Worm (Caenorhabditis elegans): ENCODE measurements around the gene F55G7.5.

The F55G7.5 gene

ce11 chrX:11934933-11935332, 3.8 kb downstream of the F55G7.5 start (continued):
- TF ChIP-seq vab-7 (GFP tag; IDR thresholded peaks at IDR 0.05), result peak; percentile 89
- TF ChIP-seq F37D6.2 (tag; optimal IDR thresholded peaks at IDR 0.05), result peak; percentile 82
- TF ChIP-seq ztf-7 (tag; optimal IDR thresholded peaks at IDR 0.05), result peak; percentile 31
- no peak for TF ChIP-seq nhr-111 (GFP tag; optimal IDR thresholded peaks at IDR 0.05)
- no peak for TF ChIP-seq mdl-1 (tag; optimal IDR thresholded peaks at IDR 0.05)
- peak; percentile 63; the same call in 1 of the 2 replicates for TF ChIP-seq Y48G9A.11 (GFP tag; IDR thresholded peaks at IDR 0.05)
- TF ChIP-seq lin-15B (tag; optimal IDR thresholded peaks at IDR 0.05), result no peak
- TF ChIP-seq madf-9 (GFP tag; conservative IDR thresholded peaks at IDR 0.05), result peak; percentile 79
- no peak for TF ChIP-seq cey-2 (tag; optimal IDR thresholded peaks at IDR 0.05; ENCODE audit: borderline replicate concordance, insufficient read depth)
- TF ChIP-seq nhr-10 (tag; optimal IDR thresholded peaks at IDR 0.05), result no peak

ce11 chrX:11933547-11933946, 5.2 kb downstream of the F55G7.5 start:
- TF ChIP-seq hlh-30 (tag; optimal IDR thresholded peaks at IDR 0.05; ENCODE audit: insufficient read depth), result no peak
- no peak for TF ChIP-seq unc-39 (tag; optimal IDR thresholded peaks at IDR 0.05)
- no peak for TF ChIP-seq ZK337.2 (GFP tag; IDR thresholded peaks at IDR 0.05)
- no peak for TF ChIP-seq mdt-29 (GFP tag; IDR thresholded peaks at IDR 0.05)
- TF ChIP-seq fos-1 (tag; optimal IDR thresholded peaks at IDR 0.05), result no peak
- TF ChIP-seq pqm-1 (tag; optimal IDR thresholded peaks at IDR 0.05), result no peak
- no peak for TF ChIP-seq ztf-7 (tag; optimal IDR thresholded peaks at IDR 0.05)
- TF ChIP-seq duxl-1 (tag; optimal IDR thresholded peaks at IDR 0.05; ENCODE audit: poor library complexity), result no peak
- TF ChIP-seq mdl-1 (tag; optimal IDR thresholded peaks at IDR 0.05), result no peak
- TF ChIP-seq ceh-28 (tag; optimal IDR thresholded peaks at IDR 0.05), result no peak
- no peak for TF ChIP-seq zfp-3 (GFP tag; conservative IDR thresholded peaks at IDR 0.05)
- no peak for TF ChIP-seq ceh-62 (tag; optimal IDR thresholded peaks at IDR 0.05)
- no peak for TF ChIP-seq ztf-11 (tag; optimal IDR thresholded peaks at IDR 0.05)
- TF ChIP-seq nhr-28 (tag; optimal IDR thresholded peaks at IDR 0.05), result no peak
- TF ChIP-seq F10B5.3 (tag; optimal IDR thresholded peaks at IDR 0.05), result no peak
- TF ChIP-seq madf-9 (GFP tag; conservative IDR thresholded peaks at IDR 0.05), result no peak
- TF ChIP-seq dve-1 (tag; optimal IDR thresholded peaks at IDR 0.05; ENCODE audit: insufficient read depth), result no peak
- TF ChIP-seq vab-7 (GFP tag; IDR thresholded peaks at IDR 0.05), result peak; percentile 66; the same call in 1 of the 2 replicates
- TF ChIP-seq egl-27 (tag; optimal IDR thresholded peaks at IDR 0.05), result no peak
- TF ChIP-seq unc-130 (GFP tag; optimal IDR thresholded peaks at IDR 0.05), result no peak
- no peak for TF ChIP-seq gei-8 (GFP tag; optimal IDR thresholded peaks at IDR 0.05)
- TF ChIP-seq ceh-82 (tag; optimal IDR thresholded peaks at IDR 0.05), result no peak
- TF ChIP-seq dmd-9 (GFP tag; IDR thresholded peaks at IDR 0.05), result no peak
- no peak for TF ChIP-seq cey-2 (tag; optimal IDR thresholded peaks at IDR 0.05; ENCODE audit: borderline replicate concordance, insufficient read depth)
- TF ChIP-seq mxl-2 (GFP tag; conservative IDR thresholded peaks at IDR 0.05), result no peak
- no peak for TF ChIP-seq nhr-25 (tag; optimal IDR thresholded peaks at IDR 0.05; ENCODE audit: borderline replicate concordance, insufficient read depth)
- no peak for TF ChIP-seq saeg-2 (GFP tag; IDR thresholded peaks at IDR 0.05)
- no peak for TF ChIP-seq nhr-48 (tag; optimal IDR thresholded peaks at IDR 0.05)
- TF ChIP-seq lin-13 (GFP tag; optimal IDR thresholded peaks at IDR 0.05), result no peak
- TF ChIP-seq nhr-102 (tag; optimal IDR thresholded peaks at IDR 0.05), result no peak
- TF ChIP-seq fkh-10 (GFP tag; optimal IDR thresholded peaks at IDR 0.05), result no peak
- no peak for TF ChIP-seq jun-1 (tag; optimal IDR thresholded peaks at IDR 0.05)
- TF ChIP-seq nhr-11 (tag; optimal IDR thresholded peaks at IDR 0.05), result no peak
- TF ChIP-seq php-3 (GFP tag; IDR thresholded peaks at IDR 0.05), result no peak
- TF ChIP-seq daf-8 (GFP tag; IDR thresholded peaks at IDR 0.05), result no peak
- no peak for TF ChIP-seq snpc-4 (tag; optimal IDR thresholded peaks at IDR 0.05)
- TF ChIP-seq nhr-6 (tag; optimal IDR thresholded peaks at IDR 0.05), result no peak
- no peak for TF ChIP-seq dpl-1 (GFP tag; optimal IDR thresholded peaks at IDR 0.05)
- TF ChIP-seq unc-62 (GFP tag; optimal IDR thresholded peaks at IDR 0.05 in 1 of 2), result no peak
- TF ChIP-seq unc-62 (tag; optimal IDR thresholded peaks at IDR 0.05), result no peak
- TF ChIP-seq hif-1 (tag; optimal IDR thresholded peaks at IDR 0.05), result no peak
- TF ChIP-seq skn-1 (tag; optimal IDR thresholded peaks at IDR 0.05), result no peak
- TF ChIP-seq lin-15B (tag; optimal IDR thresholded peaks at IDR 0.05), result no peak
- TF ChIP-seq F44E2.7 (GFP tag; IDR thresholded peaks at IDR 0.05), result no peak
- TF ChIP-seq sdz-12 (GFP tag; optimal IDR thresholded peaks at IDR 0.05), result no peak
- peak; percentile 84 for TF ChIP-seq dmd-8 (GFP tag; IDR thresholded peaks at IDR 0.05)
